Worm (Caenorhabditis elegans) whole organism, L3 larva: ENCODE measurements around the gene ceh-13.

Experiments used
- eor-1 ChIP-seq, 2 experiments: fragments of 150-350 bp; optimal IDR thresholded peaks; 2 replicates each; lab custom pipeline; 2014 to 2018; ENCODE audit warnings: missing biosample characterization in 2 of 2, missing genetic modification characterization in 2 of 2
- fos-1 ChIP-seq: fragments of 150-350 bp; optimal IDR thresholded peaks from 2 replicates; lab custom pipeline; 2014; ENCODE audit warnings: missing biosample characterization, missing genetic modification characterization
- jun-1 ChIP-seq: fragments of 150-350 bp; optimal IDR thresholded peaks from 2 replicates; lab custom pipeline; 2014; ENCODE audit warnings: missing biosample characterization, missing genetic modification reagents, missing genetic modification characterization
- nfya-1 ChIP-seq: sonication (generic microtip); optimal IDR thresholded peaks from 2 replicates; lab custom pipeline; 2017; ENCODE audit warnings: missing genetic modification characterization, mild to moderate bottlenecking, missing compliant biosample characterization, antibody characterized with exemption, moderate library complexity; ENCODE audit not compliant: insufficient read depth
- nhr-25 ChIP-seq: sonication (generic microtip); optimal IDR thresholded peaks from 2 replicates; lab custom pipeline; 2017; ENCODE audit warnings: missing biosample characterization, missing genetic modification characterization
- nhr-76 ChIP-seq: fragments of 150-350 bp; sonication (generic microtip); optimal IDR thresholded peaks from 5 replicates; lab custom pipeline; 2014; ENCODE audit warnings: missing biosample characterization, missing genetic modification characterization
- skn-1 ChIP-seq: fragments of 150-350 bp; optimal IDR thresholded peaks from 2 replicates; lab custom pipeline; 2014; ENCODE audit warnings: missing biosample characterization, missing genetic modification characterization
- unc-62 ChIP-seq: fragments of 150-350 bp; sonication (generic microtip); optimal IDR thresholded peaks from 4 replicates; lab custom pipeline; 2014; ENCODE audit warnings: missing biosample characterization, missing genetic modification reagents, missing genetic modification characterization

ce11 chrIII:7582885-7583284 is 27.4 kb downstream of the ceh-13 start, which contains the start of gene R13A5.10:
- TF ChIP-seq nhr-25 (tag; lab: Kevin White, UChicago) (no peak), skn-1 (tag; lab: Kevin White, UChicago) (no peak), unc-62 (GFP tag; lab: Kevin White, UChicago) (no peak), fos-1 (tag; lab: Kevin White, UChicago) (no peak), nfya-1 (tag; lab: Kevin White, UChicago) (no peak), nhr-76 (tag; lab: Kevin White, UChicago) (no peak), jun-1 (no peak), eor-1 (tag; optimal IDR thresholded peaks at IDR 0.05; lab: Kevin White, UChicago) (no peak)
